Worm (Caenorhabditis elegans) whole organism, late embryonic: ENCODE measurements around the gene F28A10.1.

Experiments
- ama-1 ChIP-seq: fragments of 150-350 bp; optimal IDR thresholded peaks from 2 replicates; lab custom pipeline; 2014
- ceh-30 ChIP-seq: fragments of 150-350 bp; optimal IDR thresholded peaks from 2 replicates; lab custom pipeline; 2014; ENCODE audit warnings: missing biosample characterization, missing genetic modification characterization
- ceh-48 ChIP-seq: sonication (generic microtip); optimal IDR thresholded peaks from 2 replicates; lab custom pipeline; 2016; ENCODE audit warnings: missing genetic modification characterization, inconsistent platforms, missing compliant biosample characterization
- ceh-6 ChIP-seq: fragments of 200-800 bp; sonication (Bioruptor generic); optimal IDR thresholded peaks from 2 replicates; lab custom pipeline; 2018; ENCODE audit warnings: mild to moderate bottlenecking, missing genetic modification characterization, missing compliant biosample characterization
- dmd-4 ChIP-seq: sonication (generic microtip); optimal IDR thresholded peaks from 2 replicates; lab custom pipeline; 2016; ENCODE audit warnings: borderline replicate concordance, missing genetic modification characterization, missing compliant biosample characterization
- dve-1 ChIP-seq: sonication (generic microtip); optimal IDR thresholded peaks from 2 replicates; lab custom pipeline; 2017; ENCODE audit warnings: antibody characterized with exemption, mild to moderate bottlenecking, missing genetic modification characterization, missing compliant biosample characterization
- elt-4 ChIP-seq: sonication (generic microtip); optimal IDR thresholded peaks from 2 replicates; lab custom pipeline; 2016; ENCODE audit warnings: missing genetic modification characterization, missing compliant biosample characterization
- nhr-232 ChIP-seq: sonication (generic microtip); optimal IDR thresholded peaks from 2 replicates; lab custom pipeline; 2016; ENCODE audit warnings: missing genetic modification characterization, missing compliant biosample characterization
- npax-4 ChIP-seq: sonication (generic microtip); optimal IDR thresholded peaks from 2 replicates; lab custom pipeline; 2016; ENCODE audit warnings: missing genetic modification characterization, missing compliant biosample characterization
- pqm-1 ChIP-seq: sonication (generic microtip); optimal IDR thresholded peaks from 2 replicates; lab custom pipeline; 2016; ENCODE audit warnings: missing genetic modification characterization, missing compliant biosample characterization
- unc-42 ChIP-seq: sonication (generic microtip); optimal IDR thresholded peaks from 2 replicates; lab custom pipeline; 2016; ENCODE audit warnings: missing genotype, missing genetic modification characterization, missing compliant biosample characterization
- unc-55 ChIP-seq: sonication (generic microtip); optimal IDR thresholded peaks from 2 replicates; lab custom pipeline; 2017; ENCODE audit warnings: missing biosample characterization, missing genetic modification reagents, missing genetic modification characterization
- zip-5 ChIP-seq: sonication (generic microtip); optimal IDR thresholded peaks from 2 replicates; lab custom pipeline; 2016; ENCODE audit warnings: missing genetic modification characterization, missing compliant biosample characterization

ce11 chrII:838414-838813, 12.8 kb downstream of the F28A10.1 start, which contains the start of gene F28A10.8:
- TF ChIP-seq dmd-4 (tag; lab: Kevin White, UChicago) (no peak), unc-42 (no peak), elt-4 (tag; lab: Kevin White, UChicago) (no peak), npax-4 (tag; lab: Kevin White, UChicago) (no peak), ceh-30 (tag; lab: Kevin White, UChicago) (no peak), dve-1 (tag; lab: Kevin White, UChicago) (no peak), nhr-232 (no peak), pqm-1 (tag; lab: Kevin White, UChicago) (no peak), ama-1 (no peak), unc-55 (no peak), zip-5 (tag; lab: Kevin White, UChicago) (no peak), ceh-48 (tag; lab: Kevin White, UChicago) (no peak), ceh-6 (GFP tag; lab: Kevin White, UChicago) (no peak)
